Worm (Caenorhabditis elegans): Measurements from ENCODE around the gene C14H10.2.

The C14H10.2 gene

DNA sequence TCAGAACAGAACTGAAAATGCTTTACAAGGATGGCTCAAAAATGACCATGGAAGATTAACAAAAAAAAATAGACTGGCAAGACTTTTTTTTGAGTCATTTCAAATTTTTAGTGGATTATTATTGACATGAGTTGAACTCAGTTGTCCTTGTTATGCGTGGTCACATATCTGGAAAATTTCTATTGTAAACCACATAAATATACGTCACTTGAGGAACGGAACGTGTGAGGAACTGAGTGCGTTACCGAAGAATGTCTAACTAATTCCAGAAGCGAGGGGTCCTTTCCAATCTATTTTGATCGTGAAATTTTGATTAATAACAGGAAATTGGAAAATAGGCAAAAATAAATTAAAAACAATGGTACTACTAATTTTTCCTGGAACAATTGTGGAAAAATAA is 9.6 kb upstream of the C14H10.2 start:
- TF ChIP-seq nhr-71 (tag; optimal IDR thresholded peaks at IDR 0.05): no peak
- TF ChIP-seq efl-1 (optimal IDR thresholded peaks at IDR 0.05): no peak
- peak in 1 of 2 experiments; percentile 52 for TF ChIP-seq efl-1 (GFP tag; optimal IDR thresholded peaks at IDR 0.05 in 1 of 2)

DNA sequence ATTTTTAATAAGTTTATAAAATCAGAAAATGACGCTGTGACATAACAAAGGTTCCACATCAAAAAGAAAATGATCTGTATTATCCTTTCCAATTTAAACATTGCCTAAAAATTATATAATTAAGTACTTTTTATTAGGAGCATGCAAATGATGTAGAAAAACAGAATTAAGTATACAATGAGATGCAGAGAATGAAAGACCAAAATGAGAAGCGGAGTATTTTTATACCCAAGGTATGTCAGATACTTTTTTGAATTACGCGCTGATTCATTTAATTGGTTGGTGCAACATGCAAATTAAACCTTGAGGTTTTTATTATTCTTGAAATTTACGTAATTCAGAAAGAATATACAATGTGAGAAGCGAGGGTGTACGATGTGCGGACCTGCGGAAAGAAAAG is 7.4 kb upstream of the C14H10.2 start, which contains the start of gene C32A9.1:
Gene C32A9.1, minus strand, starts transcription at position 101 of the 400 bp plus-strand sequence.
- TF ChIP-seq lin-15B (tag; optimal IDR thresholded peaks at IDR 0.05) (no peak), ces-1 (GFP tag; optimal IDR thresholded peaks at IDR 0.05) (no peak), ceh-63 (GFP tag; optimal IDR thresholded peaks at IDR 0.05) (no peak), lin-35 (GFP tag; optimal IDR thresholded peaks at IDR 0.05) (no peak), hlh-4 (tag; optimal IDR thresholded peaks at IDR 0.05) (no peak), snpc-4 (tag; optimal IDR thresholded peaks at IDR 0.05) (no peak), ceh-90 (tag; optimal IDR thresholded peaks at IDR 0.05) (no peak), hlh-17 (GFP tag; optimal IDR thresholded peaks at IDR 0.05; ENCODE audit: borderline replicate concordance) (no peak), ceh-88 (GFP tag; IDR thresholded peaks at IDR 0.05) (no peak)

DNA sequence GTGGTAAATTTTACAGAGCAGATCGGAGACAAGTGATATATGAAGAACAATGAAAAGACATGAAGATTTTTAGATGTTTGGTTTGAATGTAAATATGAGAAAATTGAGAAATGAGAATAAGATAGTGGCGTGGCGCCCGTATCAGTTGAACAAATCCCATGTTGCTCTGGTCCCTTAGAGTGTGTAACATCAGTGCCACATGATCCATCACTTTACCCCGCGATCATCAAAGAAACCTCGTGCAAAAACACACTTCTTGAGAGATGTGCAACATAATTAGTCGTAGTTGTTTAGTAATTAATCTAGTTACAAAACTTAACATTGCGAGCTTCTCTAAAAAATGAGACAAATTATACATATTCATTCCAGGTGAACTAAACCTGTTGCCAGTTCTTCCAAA is 1.4 kb upstream of the C14H10.2 start:
- TF ChIP-seq lin-14 (GFP tag; optimal IDR thresholded peaks at IDR 0.05) (no peak), nhr-71 (tag; optimal IDR thresholded peaks at IDR 0.05) (peak; percentile 61), snu-23 (GFP tag; optimal IDR thresholded peaks at IDR 0.05) (peak; percentile 6), ceh-82 (tag; optimal IDR thresholded peaks at IDR 0.05) (no peak), unc-130 (tag; optimal IDR thresholded peaks at IDR 0.05) (peak; percentile 30), efl-1 (optimal IDR thresholded peaks at IDR 0.05) (no peak), efl-1 (GFP tag; optimal IDR thresholded peaks at IDR 0.05 in 1 of 2) (no peak), lsy-2 (tag; optimal IDR thresholded peaks at IDR 0.05) (peak in 1 of 2 experiments; percentile 8), nhr-19 (GFP tag; conservative IDR thresholded peaks at IDR 0.05) (0 out of 2 replicates have a peak, but pooled peaks have one; percentile 27), ama-1 (optimal IDR thresholded peaks at IDR 0.05) (no peak), unc-62 (GFP tag; optimal IDR thresholded peaks at IDR 0.05) (no peak), pqm-1 (tag; optimal IDR thresholded peaks at IDR 0.05) (no peak), rnt-1 (tag; optimal IDR thresholded peaks at IDR 0.05) (peak; percentile 46), sup-37 (GFP tag; optimal IDR thresholded peaks at IDR 0.05) (no peak), aly-2 (tag; optimal IDR thresholded peaks at IDR 0.05) (no peak), fos-1 (tag; optimal IDR thresholded peaks at IDR 0.05) (no peak), ztf-11 (tag; optimal IDR thresholded peaks at IDR 0.05) (no peak), sox-4 (tag; optimal IDR thresholded peaks at IDR 0.05) (no peak), snpc-4 (tag; optimal IDR thresholded peaks at IDR 0.05) (no peak), mab-9 (GFP tag; IDR thresholded peaks at IDR 0.05) (no peak), nhr-12 (tag; optimal IDR thresholded peaks at IDR 0.05) (no peak), isw-1 (GFP tag; IDR thresholded peaks at IDR 0.05) (no peak), nhr-20 (tag; optimal IDR thresholded peaks at IDR 0.05) (peak; percentile 9)

DNA sequence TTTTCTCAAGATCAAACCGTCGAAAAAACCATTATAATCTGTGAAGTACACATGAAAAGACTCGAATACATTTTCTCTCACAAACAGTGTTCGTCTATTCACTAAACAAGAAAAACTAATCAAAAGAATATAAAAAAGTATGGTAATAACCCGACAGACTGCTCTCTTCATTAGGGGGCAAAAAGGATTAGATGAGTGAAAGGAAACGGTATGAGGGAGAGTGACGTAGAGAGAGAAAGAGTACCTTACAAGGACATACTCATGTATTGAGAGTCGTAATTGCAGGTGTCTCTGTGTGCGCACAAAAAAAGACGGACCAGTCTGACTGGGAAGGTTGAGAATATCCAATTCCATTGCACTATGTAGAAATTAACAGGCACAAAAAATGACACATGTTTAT is 3.0 kb downstream of the C14H10.2 start:
- peak; percentile 54 for TF ChIP-seq blmp-1 (tag; optimal IDR thresholded peaks at IDR 0.05)
- TF ChIP-seq aly-2 (tag; optimal IDR thresholded peaks at IDR 0.05): no peak

DNA sequence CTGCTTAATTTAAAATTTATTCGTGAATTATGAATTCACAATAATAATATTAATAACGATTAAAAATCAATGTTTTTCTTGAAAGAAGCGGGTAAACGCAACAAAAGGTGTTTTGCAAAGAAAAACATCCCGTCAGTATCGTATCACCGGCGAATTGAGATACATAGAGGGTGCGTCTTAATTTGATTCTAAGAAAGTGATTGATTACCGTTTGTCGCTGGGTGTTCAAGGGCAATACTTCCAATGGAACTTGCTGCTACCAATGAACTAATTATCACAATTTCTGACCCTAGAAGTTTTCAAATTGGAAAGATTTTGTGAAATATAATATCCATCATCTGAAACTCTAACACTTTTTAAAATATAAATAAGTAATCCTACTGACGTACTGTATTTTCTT is 7.1 kb downstream of the C14H10.2 start:
- TF ChIP-seq nhr-85 (tag): peak; percentile 88
- no peak for TF ChIP-seq nhr-90 (tag; optimal IDR thresholded peaks at IDR 0.05; ENCODE audit: poor library complexity)
- TF ChIP-seq jun-1 (tag; optimal IDR thresholded peaks at IDR 0.05): no peak
- TF ChIP-seq blmp-1 (tag; optimal IDR thresholded peaks at IDR 0.05): peak; percentile 91
- TF ChIP-seq Y116A8C.19 (tag; optimal IDR thresholded peaks at IDR 0.05; ENCODE audit: borderline replicate concordance): no peak
- no peak for TF ChIP-seq alr-1 (tag; optimal IDR thresholded peaks at IDR 0.05; ENCODE audit: borderline replicate concordance)
- TF ChIP-seq nhr-12 (tag; optimal IDR thresholded peaks at IDR 0.05): no peak
- no peak for TF ChIP-seq nhr-76 (tag; optimal IDR thresholded peaks at IDR 0.05)
- no peak for TF ChIP-seq swsn-7 (tag; optimal IDR thresholded peaks at IDR 0.05)
- TF ChIP-seq egl-13 (tag; optimal IDR thresholded peaks at IDR 0.05): no peak
- TF ChIP-seq nhr-11 (tag; optimal IDR thresholded peaks at IDR 0.05): no peak
- TF ChIP-seq nhr-47 (tag; optimal IDR thresholded peaks at IDR 0.05): no peak
- no peak for TF ChIP-seq zip-4 (GFP tag; optimal IDR thresholded peaks at IDR 0.05)
- TF ChIP-seq mdl-1 (tag; optimal IDR thresholded peaks at IDR 0.05): no peak
- no peak for TF ChIP-seq fkh-4 (tag; optimal IDR thresholded peaks at IDR 0.05; ENCODE audit: borderline replicate concordance)
- no peak for TF ChIP-seq tlp-1 (tag; optimal IDR thresholded peaks at IDR 0.05)
- TF ChIP-seq hpl-2 (GFP tag; optimal IDR thresholded peaks at IDR 0.05): no peak
- TF ChIP-seq hlh-17 (GFP tag; optimal IDR thresholded peaks at IDR 0.05; ENCODE audit: borderline replicate concordance): no peak
